Worm (Caenorhabditis elegans) whole organism, midembryonic: ENCODE data around the gene srt-41.
A peak's percentile ranks its signal among the peaks of the same experiment; 100 is the strongest.

Experiments
- T22C8.4 ChIP-seq: fragments of 200-800 bp; sonication (Bioruptor generic); IDR thresholded peaks from 2 replicates; pipeline ENCODE4 v1.3.6; 2022; ENCODE audit warnings: missing genetic modification characterization, missing compliant biosample characterization
- cog-1 ChIP-seq: sonication (generic microtip); optimal IDR thresholded peaks from 2 replicates; lab custom pipeline; 2016; ENCODE audit warnings: missing genetic modification characterization, missing compliant biosample characterization
- flt-1 ChIP-seq: fragments of 200-800 bp; sonication (Bioruptor generic); IDR thresholded peaks from 2 replicates; pipeline ENCODE4 v1.3.6; 2022; ENCODE audit warnings: missing genetic modification characterization, missing compliant biosample characterization
- klf-2 ChIP-seq: fragments of 200-800 bp; sonication (Bioruptor generic); conservative IDR thresholded peaks from 2 replicates; pipeline ENCODE4 v1.3.6; 2022; ENCODE audit warnings: missing genetic modification reagents, missing genetic modification characterization, missing compliant biosample characterization
- med-1 ChIP-seq: sonication (generic microtip); optimal IDR thresholded peaks from 2 replicates; lab custom pipeline; 2017; ENCODE audit warnings: missing genetic modification characterization, mild to moderate bottlenecking, missing compliant biosample characterization, antibody characterized with exemption, missing genetic modification reagents; ENCODE audit not compliant: insufficient read depth
- ref-1 ChIP-seq: fragments of 200-800 bp; sonication (Bioruptor generic); conservative IDR thresholded peaks from 2 replicates; pipeline ENCODE4 v1.3.6; 2022; ENCODE audit warnings: missing genetic modification reagents, missing genetic modification characterization, missing compliant biosample characterization
- tab-1 ChIP-seq: fragments of 200-800 bp; sonication (Bioruptor generic); IDR thresholded peaks from 2 replicates; pipeline ENCODE4 v1.3.6; 2022; ENCODE audit warnings: missing genetic modification characterization, missing compliant biosample characterization
- ztf-23 ChIP-seq: fragments of 200-800 bp; sonication (Bioruptor generic); IDR thresholded peaks from 2 replicates; pipeline ENCODE4 v1.3.6; 2022; ENCODE audit warnings: missing genetic modification reagents, missing genetic modification characterization, missing compliant biosample characterization
- ztf-29 ChIP-seq: fragments of 200-800 bp; sonication (Bioruptor generic); IDR thresholded peaks from 2 replicates; pipeline ENCODE4 v1.3.6; 2022; ENCODE audit warnings: missing genetic modification reagents, missing genetic modification characterization, missing compliant biosample characterization

srt-41 gene

DNA sequence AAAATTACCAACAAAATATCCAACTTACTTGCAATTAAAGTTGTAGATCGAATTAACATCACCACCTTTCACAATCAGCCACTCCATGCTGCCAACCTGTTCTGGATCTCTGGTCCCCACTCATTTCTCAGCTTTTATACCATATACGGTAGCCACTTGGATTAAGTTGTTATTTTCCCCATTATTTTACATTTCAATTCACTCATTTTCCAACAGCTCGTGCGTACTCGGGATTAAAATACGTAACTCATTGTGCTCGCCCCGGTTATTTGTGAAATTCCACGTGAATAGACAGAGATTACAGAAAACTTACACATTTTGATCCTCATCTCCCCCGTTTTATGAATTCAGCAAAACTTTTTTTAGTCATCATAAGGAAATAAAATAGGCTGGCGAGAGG, at the start of gene srt-41:
Gene srt-41, minus strand, starts transcription at position 101 of the 400 bp plus-strand sequence.
- TF ChIP-seq med-1 (GFP tag; lab: Kevin White, UChicago) (no peak), ref-1 (GFP tag; lab: Robert Waterston, UW) (no peak), tab-1 (GFP tag; lab: Robert Waterston, UW) (no peak), T22C8.4 (GFP tag; lab: Robert Waterston, UW) (no peak), ztf-23 (GFP tag; lab: Robert Waterston, UW) (no peak), ztf-29 (GFP tag; lab: Robert Waterston, UW) (no peak), flt-1 (GFP tag; lab: Robert Waterston, UW) (no peak), klf-2 (GFP tag; lab: Robert Waterston, UW) (no peak), cog-1 (tag; lab: Kevin White, UChicago) (no peak)

DNA sequence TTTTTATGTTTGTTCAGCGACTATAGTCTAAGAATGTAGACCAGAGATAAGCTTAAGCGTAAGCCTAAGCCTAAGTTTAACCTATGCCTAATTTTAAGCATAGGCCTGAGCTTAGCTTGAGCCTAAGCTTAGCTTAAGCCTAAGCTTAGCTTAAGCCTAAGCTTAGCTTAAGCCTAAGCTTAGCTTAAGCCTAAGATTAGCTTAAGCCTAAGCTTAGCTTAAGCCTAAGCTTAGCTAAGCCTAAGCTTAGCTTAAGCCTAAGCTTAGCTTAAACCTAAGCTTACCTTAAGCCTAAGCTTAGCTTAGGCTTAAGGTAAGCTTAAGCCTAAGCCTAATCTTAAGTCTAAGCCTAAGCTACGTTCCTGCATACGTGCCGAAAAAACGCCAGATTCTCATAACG, 45.6 kb upstream of the srt-41 start:
- TF ChIP-seq ztf-23 (GFP tag; lab: Robert Waterston, UW), result no peak
- peak; percentile 68; the same call in 1 of the 2 replicates for TF ChIP-seq ztf-29 (GFP tag; lab: Robert Waterston, UW)

DNA sequence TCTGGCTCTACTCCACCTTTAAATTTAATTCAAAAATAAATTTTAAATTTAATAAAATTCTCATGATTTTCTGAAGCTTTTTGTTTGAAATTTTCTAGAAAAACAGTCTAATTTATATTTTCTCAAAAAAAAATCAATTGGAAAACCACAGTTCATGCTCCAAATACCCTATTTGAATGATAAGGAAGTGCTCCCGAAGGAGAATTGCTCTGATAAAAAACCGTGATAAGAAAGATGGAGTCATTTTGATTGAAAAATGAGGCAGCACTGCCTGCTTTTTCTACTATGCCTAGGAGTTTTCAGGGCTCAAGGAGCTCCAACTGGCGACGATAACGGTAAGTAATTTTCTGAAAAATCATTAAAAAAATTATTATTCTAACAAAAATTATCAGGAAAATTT, 43.0 kb upstream of the srt-41 start, which contains the start of gene T10B5.7:
Gene T10B5.7, plus strand, starts transcription at position 225 of the 400 bp plus-strand sequence.
- no peak for TF ChIP-seq ztf-23 (GFP tag; lab: Robert Waterston, UW)
- TF ChIP-seq cog-1 (tag; lab: Kevin White, UChicago), result no peak
- TF ChIP-seq flt-1 (GFP tag; lab: Robert Waterston, UW), result no peak
- no peak for TF ChIP-seq tab-1 (GFP tag; lab: Robert Waterston, UW)
- no peak for TF ChIP-seq med-1 (GFP tag; lab: Kevin White, UChicago)
- TF ChIP-seq ztf-29 (GFP tag; lab: Robert Waterston, UW), result no peak
- no peak for TF ChIP-seq T22C8.4 (GFP tag; lab: Robert Waterston, UW)
- no peak for TF ChIP-seq ref-1 (GFP tag; lab: Robert Waterston, UW)
- TF ChIP-seq klf-2 (GFP tag; lab: Robert Waterston, UW), result no peak

DNA sequence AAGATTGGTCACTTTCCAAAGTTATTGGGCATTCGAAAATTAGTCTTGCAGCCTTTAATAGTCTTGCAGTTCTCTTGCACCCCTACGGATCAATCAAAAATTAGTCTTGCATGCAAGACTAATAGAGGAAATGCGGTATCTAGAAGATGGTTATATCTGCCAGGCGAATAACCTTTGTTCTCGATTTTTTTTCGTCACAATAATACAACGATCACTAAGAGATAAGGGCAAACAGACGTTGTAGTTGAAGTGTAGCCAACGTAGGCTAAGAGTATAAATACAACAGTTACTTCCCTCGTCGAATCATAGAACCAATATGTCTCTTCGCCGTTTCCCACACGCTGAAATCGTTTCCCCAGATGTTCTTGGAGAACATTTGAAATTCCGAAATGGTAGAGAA, 38.8 kb upstream of the srt-41 start, which contains the start of gene T10B5.8:
Gene T10B5.8, plus strand, starts transcription at position 301 of the 400 bp plus-strand sequence.
- TF ChIP-seq T22C8.4 (GFP tag; lab: Robert Waterston, UW), result no peak
- no peak for TF ChIP-seq ztf-23 (GFP tag; lab: Robert Waterston, UW)
- no peak for TF ChIP-seq ref-1 (GFP tag; lab: Robert Waterston, UW)
- TF ChIP-seq ztf-29 (GFP tag; lab: Robert Waterston, UW), result no peak
- TF ChIP-seq klf-2 (GFP tag; lab: Robert Waterston, UW), result no peak
- no peak for TF ChIP-seq cog-1 (tag; lab: Kevin White, UChicago)
- no peak for TF ChIP-seq tab-1 (GFP tag; lab: Robert Waterston, UW)
- no peak for TF ChIP-seq flt-1 (GFP tag; lab: Robert Waterston, UW)
- no peak for TF ChIP-seq med-1 (GFP tag; lab: Kevin White, UChicago)

DNA sequence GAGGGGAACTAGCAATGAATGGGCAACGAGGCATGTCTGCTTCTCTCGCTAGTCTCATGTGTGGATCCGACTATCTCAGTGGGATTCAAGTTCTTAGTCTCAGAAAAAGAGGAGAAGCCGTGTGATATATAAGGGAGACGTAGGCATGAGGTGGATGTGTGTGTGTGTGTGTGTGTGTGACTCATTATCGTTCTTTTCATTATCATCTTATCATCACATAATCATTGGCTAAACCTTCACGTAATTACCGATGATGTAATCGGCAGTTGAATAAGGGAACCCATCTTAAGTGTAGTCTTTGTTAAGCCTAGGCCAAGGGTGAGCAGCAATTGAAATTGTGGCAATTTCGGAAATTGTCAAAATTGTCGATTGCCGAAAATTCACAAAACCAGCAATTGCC, 27.0 kb upstream of the srt-41 start, which contains the start of gene Y32G9B.1:
Gene Y32G9B.1, minus strand, starts transcription at position 101 of the 400 bp plus-strand sequence.
- no peak for TF ChIP-seq ztf-29 (GFP tag; lab: Robert Waterston, UW)
- TF ChIP-seq cog-1 (tag; lab: Kevin White, UChicago), result no peak
- no peak for TF ChIP-seq ztf-23 (GFP tag; lab: Robert Waterston, UW)
- TF ChIP-seq T22C8.4 (GFP tag; lab: Robert Waterston, UW), result no peak
- no peak for TF ChIP-seq flt-1 (GFP tag; lab: Robert Waterston, UW)
- no peak for TF ChIP-seq ref-1 (GFP tag; lab: Robert Waterston, UW)
- TF ChIP-seq klf-2 (GFP tag; lab: Robert Waterston, UW), result no peak
- no peak for TF ChIP-seq med-1 (GFP tag; lab: Kevin White, UChicago)
- TF ChIP-seq tab-1 (GFP tag; lab: Robert Waterston, UW), result no peak

DNA sequence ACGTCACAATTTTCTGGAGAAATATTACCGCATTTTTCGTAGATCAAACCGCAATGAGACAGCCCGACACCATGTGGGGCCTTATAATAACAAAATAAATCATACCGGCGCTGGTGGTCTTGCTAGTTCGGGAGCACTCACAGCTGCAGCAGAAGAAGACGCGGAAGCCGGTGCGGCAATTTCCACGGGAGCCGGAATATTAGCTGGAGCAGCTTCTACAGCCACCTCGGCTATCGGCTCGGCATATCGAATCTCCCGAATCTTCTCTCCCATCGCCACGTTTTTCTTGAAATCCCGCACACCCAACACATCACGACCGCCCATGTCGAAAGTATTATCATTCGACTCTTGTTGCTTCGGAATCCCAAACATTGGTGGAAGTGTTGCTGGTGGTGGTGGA, 21.6 kb upstream of the srt-41 start:
- TF ChIP-seq T22C8.4 (GFP tag; lab: Robert Waterston, UW) (no peak), ztf-29 (GFP tag; lab: Robert Waterston, UW) (no peak), klf-2 (GFP tag; lab: Robert Waterston, UW) (no peak), med-1 (GFP tag; lab: Kevin White, UChicago) (no peak), flt-1 (GFP tag; lab: Robert Waterston, UW) (no peak), cog-1 (tag; lab: Kevin White, UChicago) (no peak), ztf-23 (GFP tag; lab: Robert Waterston, UW) (no peak), ref-1 (GFP tag; lab: Robert Waterston, UW) (no peak), tab-1 (GFP tag; lab: Robert Waterston, UW) (no peak)

DNA sequence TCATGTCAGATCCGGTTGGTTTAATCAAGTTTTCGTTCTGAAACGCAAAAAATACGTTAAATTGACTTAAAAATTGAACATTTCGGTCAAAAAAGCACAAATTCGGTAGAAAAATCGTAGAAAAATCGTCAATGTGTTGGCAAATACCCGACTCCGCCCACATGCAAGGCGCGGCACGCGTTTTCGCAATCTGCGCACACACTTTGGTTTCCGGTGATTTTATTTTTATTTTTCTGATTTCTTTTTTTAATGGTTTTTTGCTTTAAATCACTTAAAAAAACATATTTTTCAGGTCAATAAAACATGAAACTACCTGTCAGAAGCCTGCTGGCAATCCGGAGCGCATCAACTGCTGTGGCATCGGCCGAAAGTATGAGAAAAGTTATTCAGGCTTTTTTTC, 18.3 kb upstream of the srt-41 start, which contains the start of the genes gly-7 and mrpl-39:
Gene gly-7, minus strand, starts transcription at position 37 of the 400 bp plus-strand sequence.
Gene mrpl-39, plus strand, starts transcription at position 293 of the 400 bp plus-strand sequence.
- peak; percentile 81 for TF ChIP-seq med-1 (GFP tag; lab: Kevin White, UChicago)
- TF ChIP-seq cog-1 (tag; lab: Kevin White, UChicago), result no peak
- peak; percentile 67; the same call in 1 of the 2 replicates for TF ChIP-seq tab-1 (GFP tag; lab: Robert Waterston, UW)
- TF ChIP-seq ztf-23 (GFP tag; lab: Robert Waterston, UW), result peak; percentile 76
- TF ChIP-seq flt-1 (GFP tag; lab: Robert Waterston, UW), result peak; percentile 46; the same call in 1 of the 2 replicates
- no peak for TF ChIP-seq ztf-29 (GFP tag; lab: Robert Waterston, UW)
- no peak for TF ChIP-seq T22C8.4 (GFP tag; lab: Robert Waterston, UW)
- 0 out of 2 replicates have a peak, but pooled peaks have one; percentile 53 for TF ChIP-seq klf-2 (GFP tag; lab: Robert Waterston, UW)
- TF ChIP-seq ref-1 (GFP tag; lab: Robert Waterston, UW), result 0 out of 2 replicates have a peak, but pooled peaks have one; percentile 37

DNA sequence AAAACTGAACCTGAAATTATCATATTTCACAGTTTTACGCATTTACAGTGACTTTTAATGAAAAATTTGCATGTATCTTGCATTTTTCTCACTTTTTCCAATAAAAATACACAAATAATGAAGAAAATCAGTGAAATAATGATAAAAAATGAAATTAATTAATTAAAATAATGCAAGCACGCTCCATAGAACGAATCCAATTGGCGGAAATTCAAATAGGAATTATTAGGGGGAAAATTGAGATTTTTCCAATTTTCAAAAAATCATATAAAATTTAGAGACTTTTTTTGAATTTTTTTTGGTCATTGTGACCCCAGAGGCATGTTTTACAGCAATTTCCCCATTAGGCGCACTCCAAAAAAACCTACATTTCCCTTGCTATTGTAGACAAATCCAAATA, 17.8 kb upstream of the srt-41 start:
- TF ChIP-seq T22C8.4 (GFP tag; lab: Robert Waterston, UW) (no peak), ref-1 (GFP tag; lab: Robert Waterston, UW) (no peak), med-1 (GFP tag; lab: Kevin White, UChicago) (no peak), tab-1 (GFP tag; lab: Robert Waterston, UW) (no peak), flt-1 (GFP tag; lab: Robert Waterston, UW) (no peak), cog-1 (tag; lab: Kevin White, UChicago) (no peak), ztf-29 (GFP tag; lab: Robert Waterston, UW) (no peak), klf-2 (GFP tag; lab: Robert Waterston, UW) (no peak), ztf-23 (GFP tag; lab: Robert Waterston, UW) (no peak)
